Fruit fly (Drosophila melanogaster) whole organism, pupa: ENCODE data around the gene CG31207.

Experiments
- CG12605 ChIP-seq: fragments of 200-800 bp; sonication (Bioruptor generic); IDR thresholded peaks from 2 replicates; pipeline ENCODE4 v1.3.6; 2022; ENCODE audit warnings: missing biosample characterization, missing genetic modification characterization
- CG14655 ChIP-seq: fragments of 200-800 bp; sonication (Bioruptor generic); optimal IDR thresholded peaks from 3 replicates; lab custom pipeline; 2017; ENCODE audit warnings: mild to moderate bottlenecking, missing biosample characterization, missing genetic modification reagents, missing genetic modification characterization
- CG34367 ChIP-seq: fragments of 200-800 bp; sonication (Bioruptor generic); optimal IDR thresholded peaks from 2 replicates; lab custom pipeline; 2018; ENCODE audit warnings: missing biosample characterization, mild to moderate bottlenecking, missing genetic modification characterization
- CG4496 ChIP-seq: fragments of 200-800 bp; sonication (Bioruptor generic); IDR thresholded peaks from 3 replicates; pipeline ENCODE4 v1.3.6; 2022; ENCODE audit warnings: missing biosample characterization, missing genetic modification characterization
- CG9948 ChIP-seq: fragments of 200-800 bp; sonication (Bioruptor generic); optimal IDR thresholded peaks from 2 replicates; lab custom pipeline; 2018; ENCODE audit warnings: missing biosample characterization, mild to moderate bottlenecking, missing genetic modification characterization, moderate library complexity
- Pif1B ChIP-seq: fragments of 200-800 bp; sonication (Bioruptor generic); optimal IDR thresholded peaks from 3 replicates; lab custom pipeline; 2016; ENCODE audit warnings: missing biosample characterization, missing genetic modification characterization
- gl ChIP-seq: fragments of 200-800 bp; sonication (Bioruptor generic); optimal IDR thresholded peaks from 2 replicates; lab custom pipeline; 2018; ENCODE audit warnings: missing biosample characterization, mild to moderate bottlenecking, missing genetic modification characterization

DNA sequence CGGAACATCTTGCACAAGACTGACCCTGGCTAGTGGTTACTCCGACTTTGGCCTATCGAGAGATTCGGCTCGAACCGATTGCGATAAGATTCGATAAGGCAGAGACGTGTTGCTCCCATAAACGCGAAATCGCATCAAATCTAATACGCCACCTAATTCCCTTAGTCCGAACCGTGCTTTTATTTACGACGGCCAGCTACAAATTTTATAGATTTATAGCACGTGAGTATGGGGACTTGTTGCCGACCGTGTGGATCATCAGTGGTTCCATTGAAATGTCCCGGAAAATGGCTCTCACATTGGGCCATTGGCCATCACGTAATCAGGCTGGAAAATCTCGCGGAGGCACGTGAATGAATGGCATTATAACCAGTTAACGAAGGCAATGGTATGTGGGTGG is 39.9 kb downstream of the CG31207 start, which contains the start of gene Alp5:
- TF ChIP-seq gl (no peak), CG14655 (GFP tag; lab: Kevin White, UChicago) (no peak), CG9948 (tag; lab: Kevin White, UChicago) (no peak), CG34367 (tag; lab: Kevin White, UChicago) (no peak), CG4496 (no peak), CG12605 (no peak), Pif1B (GFP tag; lab: Kevin White, UChicago) (no peak)
